Worm (Caenorhabditis elegans) whole organism, L1 larva: Measurements from ENCODE around the gene ceh-90.
A peak's percentile ranks its signal among the peaks of the same experiment; 100 is the strongest.

Source experiments
- blmp-1 ChIP-seq: fragments of 150-350 bp; optimal IDR thresholded peaks from 2 replicates; lab custom pipeline; 2014; ENCODE audit warnings: missing biosample characterization, missing genetic modification characterization
- efl-1 ChIP-seq, 4 experiments: fragments of 150-350 bp; optimal IDR thresholded peaks in 3 of 4; peaks in 1 of 4; 1 replicate in 1 of 4; 2 replicates in 3 of 4; lab custom pipeline; 2014; ENCODE audit warnings: missing biosample characterization in 2 of 4, missing genetic modification characterization in 2 of 4, missing genetic modification reagents in 2 of 4
- lin-39 ChIP-seq: fragments of 150-350 bp; optimal IDR thresholded peaks from 2 replicates; lab custom pipeline; 2014; ENCODE audit warnings: missing biosample characterization, missing genetic modification reagents, missing genetic modification characterization
- snu-23 ChIP-seq: sonication (generic microtip); optimal IDR thresholded peaks from 2 replicates; lab custom pipeline; 2016; ENCODE audit warnings: missing genetic modification characterization, missing compliant biosample characterization

DNA sequence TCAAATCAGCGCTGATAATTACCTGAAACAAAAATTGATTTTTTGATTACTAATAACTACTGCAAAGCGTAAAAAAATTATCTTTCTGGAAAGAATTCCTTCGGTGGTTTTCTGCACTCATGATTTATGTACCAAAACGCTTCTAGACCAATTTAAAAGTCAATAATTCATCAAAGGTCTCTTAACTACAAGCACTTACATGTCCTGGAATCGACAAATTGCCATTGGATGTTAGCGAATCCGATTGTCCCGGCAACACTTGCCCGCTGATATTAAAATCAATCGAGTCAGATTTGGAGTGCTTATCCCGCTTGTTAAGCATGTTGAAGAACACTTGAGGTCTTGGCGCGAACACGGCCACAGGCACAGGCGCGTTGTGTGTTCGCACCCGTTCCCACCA lies 8.3 kb upstream of the ceh-90 start:
- TF ChIP-seq blmp-1 (tag; lab: Kevin White, UChicago) (no peak), snu-23 (GFP tag; lab: Kevin White, UChicago) (no peak), lin-39 (tag; lab: Kevin White, UChicago) (no peak), efl-1 (optimal IDR thresholded peaks at IDR 0.05; lab: Kevin White, UChicago) (no peak), efl-1 (GFP tag; optimal IDR thresholded peaks at IDR 0.05 in 1 of 2; lab: Kevin White, UChicago) (peak in 1 of 2 experiments; percentile 84)
